Fruit fly (Drosophila melanogaster) whole organism, adult: ENCODE results near the gene teq.

Experiments used
- CG11617 ChIP-seq: fragments of 200-800 bp; sonication (Bioruptor generic); optimal IDR thresholded peaks from 2 replicates; lab custom pipeline; 2017; ENCODE audit warnings: mild to moderate bottlenecking, missing biosample characterization, missing genetic modification reagents, missing genetic modification characterization
- CG12768 ChIP-seq: fragments of 200-800 bp; sonication (Bioruptor generic); optimal IDR thresholded peaks from 2 replicates; lab custom pipeline; 2017; ENCODE audit warnings: missing biosample characterization, missing genetic modification characterization, mild to moderate bottlenecking, moderate library complexity, missing genetic modification reagents
- CG14711 ChIP-seq: fragments of 200-800 bp; sonication (Bioruptor generic); optimal IDR thresholded peaks from 2 replicates; lab custom pipeline; 2018; ENCODE audit warnings: missing biosample characterization, mild to moderate bottlenecking, missing genetic modification characterization, moderate library complexity
- CG1620 ChIP-seq: fragments of 200-800 bp; sonication (Bioruptor generic); optimal IDR thresholded peaks from 2 replicates; lab custom pipeline; 2016; ENCODE audit warnings: missing biosample characterization, missing genetic modification characterization
- CG33017 ChIP-seq: fragments of 200-800 bp; sonication (Bioruptor generic); optimal IDR thresholded peaks from 2 replicates; lab custom pipeline; 2018; ENCODE audit warnings: missing biosample characterization, mild to moderate bottlenecking, missing genetic modification characterization, moderate library complexity
- CG5204 ChIP-seq: fragments of 200-800 bp; sonication (Bioruptor generic); optimal IDR thresholded peaks from 2 replicates; lab custom pipeline; 2016; ENCODE audit warnings: missing biosample characterization, missing genetic modification characterization
- CG7045 ChIP-seq: fragments of 200-800 bp; sonication (Bioruptor generic); optimal IDR thresholded peaks from 2 replicates; lab custom pipeline; 2017; ENCODE audit warnings: missing biosample characterization, mild to moderate bottlenecking, missing genetic modification characterization
- CG7101 ChIP-seq: fragments of 200-800 bp; sonication (Bioruptor generic); optimal IDR thresholded peaks from 2 replicates; lab custom pipeline; 2018; ENCODE audit warnings: missing biosample characterization, mild to moderate bottlenecking, missing genetic modification characterization, moderate library complexity
- Clk ChIP-seq: fragments of 200-800 bp; sonication (Bioruptor generic); optimal IDR thresholded peaks from 2 replicates; lab custom pipeline; 2017; ENCODE audit warnings: missing biosample characterization, missing genetic modification characterization
- Crg-1 ChIP-seq: fragments of 200-800 bp; sonication (Bioruptor generic); optimal IDR thresholded peaks from 2 replicates; lab custom pipeline; 2016; ENCODE audit warnings: missing biosample characterization, missing genetic modification characterization
- Hr96 ChIP-seq: fragments of 200-800 bp; sonication (Bioruptor generic); optimal IDR thresholded peaks from 2 replicates; lab custom pipeline; 2016; ENCODE audit warnings: missing biosample characterization, missing genetic modification characterization
- Mnt ChIP-seq: fragments of 200-800 bp; sonication (Bioruptor generic); optimal IDR thresholded peaks from 2 replicates; lab custom pipeline; 2016; ENCODE audit warnings: missing biosample characterization, mild to moderate bottlenecking, missing genetic modification characterization
- bab1 ChIP-seq: fragments of 200-800 bp; sonication (Bioruptor generic); optimal IDR thresholded peaks from 3 replicates; lab custom pipeline; 2019; ENCODE audit warnings: missing biosample characterization, mild to moderate bottlenecking, missing genetic modification characterization, moderate library complexity
- cic ChIP-seq: fragments of 200-800 bp; sonication (Bioruptor generic); optimal IDR thresholded peaks from 2 replicates; lab custom pipeline; 2017; ENCODE audit warnings: missing biosample characterization, mild to moderate bottlenecking, missing genetic modification characterization, moderate library complexity
- cnc ChIP-seq, 2 experiments: fragments of >200 bp; optimal IDR thresholded peaks; 2 replicates each; lab custom pipeline; 2017
- kay ChIP-seq: fragments of 200-800 bp; sonication (Bioruptor generic); peaks from one replicate; lab custom pipeline; 2016; ENCODE audit warnings: missing biosample characterization, missing genetic modification characterization, borderline replicate concordance
- ovo ChIP-seq: fragments of 200-800 bp; sonication (Bioruptor generic); optimal IDR thresholded peaks from 2 replicates; lab custom pipeline; 2016; ENCODE audit warnings: missing biosample characterization, missing genetic modification characterization
- pad ChIP-seq: fragments of 200-800 bp; sonication (Bioruptor generic); optimal IDR thresholded peaks from 3 replicates; lab custom pipeline; 2017; ENCODE audit warnings: missing biosample characterization, missing genetic modification characterization, mild to moderate bottlenecking, moderate library complexity, missing genetic modification reagents
- tj ChIP-seq: fragments of 200-800 bp; sonication (Bioruptor generic); optimal IDR thresholded peaks from 3 replicates; lab custom pipeline; 2017; ENCODE audit warnings: missing biosample characterization, mild to moderate bottlenecking, missing genetic modification characterization, moderate library complexity
- toe ChIP-seq: fragments of 200-800 bp; sonication (Bioruptor generic); optimal IDR thresholded peaks from 2 replicates; lab custom pipeline; 2016; ENCODE audit warnings: missing biosample characterization, missing genetic modification characterization

The teq gene

dm6 chr3L:9059611-9060203 is 14.7 kb upstream of the teq start:
- peak; percentile 54 for TF ChIP-seq Hr96
- TF ChIP-seq Mnt, result peak; percentile 54
- TF ChIP-seq CG5204 (GFP tag; lab: Kevin White, UChicago), result peak; percentile 61
- TF ChIP-seq cnc (optimal IDR thresholded peaks at IDR 0.05; lab: Kevin White, UChicago), result no peak
- peak; percentile 81 for TF ChIP-seq CG33017 (tag; lab: Kevin White, UChicago)
- peak; percentile 5 for TF ChIP-seq tj
- TF ChIP-seq CG7101 (tag; lab: Kevin White, UChicago), result peak; percentile 57
- TF ChIP-seq kay, result no peak
- TF ChIP-seq Clk (GFP tag; lab: Kevin White, UChicago), result peak; percentile 53
- TF ChIP-seq CG1620 (GFP tag; lab: Kevin White, UChicago), result peak; percentile 25
- TF ChIP-seq toe (GFP tag; lab: Kevin White, UChicago), result peak; percentile 20
- peak; percentile 54 for TF ChIP-seq CG12768 (GFP tag; lab: Kevin White, UChicago)
- TF ChIP-seq CG11617 (GFP tag; lab: Kevin White, UChicago), result peak; percentile 35
- no peak for TF ChIP-seq bab1 (GFP tag; lab: Kevin White, UChicago)
- TF ChIP-seq ovo (GFP tag; lab: Kevin White, UChicago), result peak; percentile 58
- peak; percentile 47 for TF ChIP-seq cic (GFP tag; lab: Kevin White, UChicago)
- TF ChIP-seq Crg-1 (GFP tag; lab: Kevin White, UChicago), result peak; percentile 44
- peak; percentile 54 for TF ChIP-seq CG14711
- TF ChIP-seq pad, result peak; percentile 31
- TF ChIP-seq CG7045 (GFP tag; lab: Kevin White, UChicago), result peak; percentile 40

DNA sequence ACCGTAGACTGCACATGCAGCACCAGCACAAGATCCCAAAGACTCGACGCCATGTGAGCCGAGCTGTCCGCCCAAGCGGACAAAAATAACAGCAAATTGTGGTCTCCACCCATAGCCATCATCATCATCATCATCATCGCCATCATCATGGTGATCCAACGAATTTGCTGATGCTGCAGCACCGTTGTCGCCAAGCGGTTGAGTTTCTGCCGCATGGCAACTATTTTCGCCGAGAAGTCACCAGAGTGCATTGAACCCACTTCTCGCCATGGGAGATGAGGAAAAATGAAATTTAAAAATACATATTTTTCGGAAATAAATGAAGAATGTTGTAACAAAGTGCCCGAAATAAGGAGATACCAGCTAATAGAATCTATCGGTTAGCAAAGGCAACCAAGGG is 13.0 kb upstream of the teq start:
- TF ChIP-seq Mnt (no peak), tj (peak; percentile 85)

DNA sequence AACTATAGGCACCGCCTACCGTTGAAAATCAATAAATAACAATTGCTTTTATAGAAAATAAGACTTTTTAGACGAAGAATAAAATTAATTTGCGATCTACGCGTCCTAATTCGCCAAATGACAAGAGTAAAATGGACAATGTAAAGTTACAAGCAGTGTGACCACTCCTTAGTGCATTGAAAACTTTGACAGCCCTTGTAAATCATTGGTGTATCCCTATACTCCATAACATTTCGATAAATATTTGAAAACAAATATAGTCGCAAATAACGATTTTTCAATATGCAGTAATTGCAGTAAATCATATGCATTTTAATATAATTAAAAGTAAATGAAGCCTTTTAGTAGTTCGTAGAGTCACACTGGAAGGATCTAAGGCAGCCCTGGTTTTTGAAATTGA is 11.6 kb upstream of the teq start:
- peak; percentile 6 for TF ChIP-seq CG14711
- TF ChIP-seq pad, result no peak
- TF ChIP-seq Crg-1 (GFP tag; lab: Kevin White, UChicago), result no peak

DNA sequence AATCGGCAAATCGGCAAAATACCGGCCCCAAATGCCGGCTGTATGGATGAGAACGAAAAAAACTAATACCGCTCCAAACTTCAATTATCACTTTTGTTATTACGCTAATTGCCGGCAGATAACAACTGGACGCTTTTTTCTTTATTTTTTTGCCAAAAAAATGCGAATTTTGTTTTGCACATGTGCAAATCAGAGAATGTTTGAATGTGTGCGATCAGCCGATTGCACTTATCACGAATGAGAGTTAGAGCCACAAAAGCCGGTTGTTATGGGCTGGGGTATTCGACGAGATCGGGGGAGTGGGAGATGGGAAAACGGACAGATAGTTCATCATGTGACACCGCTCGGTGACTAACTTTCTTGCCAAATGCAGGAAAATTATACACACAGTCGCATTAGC is 10.8 kb upstream of the teq start:
- no peak for TF ChIP-seq CG14711
- TF ChIP-seq toe (GFP tag; lab: Kevin White, UChicago), result no peak
- peak; percentile 53 for TF ChIP-seq Mnt
- TF ChIP-seq CG33017 (tag; lab: Kevin White, UChicago), result no peak
- TF ChIP-seq cnc (optimal IDR thresholded peaks at IDR 0.05; lab: Kevin White, UChicago), result no peak
- TF ChIP-seq CG1620 (GFP tag; lab: Kevin White, UChicago), result no peak
- no peak for TF ChIP-seq CG7101 (tag; lab: Kevin White, UChicago)
- TF ChIP-seq cic (GFP tag; lab: Kevin White, UChicago), result peak; percentile 65
- TF ChIP-seq Crg-1 (GFP tag; lab: Kevin White, UChicago), result no peak
- no peak for TF ChIP-seq CG12768 (GFP tag; lab: Kevin White, UChicago)
- no peak for TF ChIP-seq CG7045 (GFP tag; lab: Kevin White, UChicago)
- no peak for TF ChIP-seq pad
- no peak for TF ChIP-seq Hr96
- peak; percentile 69 for TF ChIP-seq kay
- no peak for TF ChIP-seq Clk (GFP tag; lab: Kevin White, UChicago)
- TF ChIP-seq CG11617 (GFP tag; lab: Kevin White, UChicago), result no peak
- TF ChIP-seq CG5204 (GFP tag; lab: Kevin White, UChicago), result no peak
- no peak for TF ChIP-seq ovo (GFP tag; lab: Kevin White, UChicago)
- no peak for TF ChIP-seq tj
- TF ChIP-seq bab1 (GFP tag; lab: Kevin White, UChicago), result no peak

dm6 chr3L:9064207-9064754 is 10.2 kb upstream of the teq start:
- no peak for TF ChIP-seq bab1 (GFP tag; lab: Kevin White, UChicago)
- no peak for TF ChIP-seq ovo (GFP tag; lab: Kevin White, UChicago)
- TF ChIP-seq kay, result peak; percentile 95

DNA sequence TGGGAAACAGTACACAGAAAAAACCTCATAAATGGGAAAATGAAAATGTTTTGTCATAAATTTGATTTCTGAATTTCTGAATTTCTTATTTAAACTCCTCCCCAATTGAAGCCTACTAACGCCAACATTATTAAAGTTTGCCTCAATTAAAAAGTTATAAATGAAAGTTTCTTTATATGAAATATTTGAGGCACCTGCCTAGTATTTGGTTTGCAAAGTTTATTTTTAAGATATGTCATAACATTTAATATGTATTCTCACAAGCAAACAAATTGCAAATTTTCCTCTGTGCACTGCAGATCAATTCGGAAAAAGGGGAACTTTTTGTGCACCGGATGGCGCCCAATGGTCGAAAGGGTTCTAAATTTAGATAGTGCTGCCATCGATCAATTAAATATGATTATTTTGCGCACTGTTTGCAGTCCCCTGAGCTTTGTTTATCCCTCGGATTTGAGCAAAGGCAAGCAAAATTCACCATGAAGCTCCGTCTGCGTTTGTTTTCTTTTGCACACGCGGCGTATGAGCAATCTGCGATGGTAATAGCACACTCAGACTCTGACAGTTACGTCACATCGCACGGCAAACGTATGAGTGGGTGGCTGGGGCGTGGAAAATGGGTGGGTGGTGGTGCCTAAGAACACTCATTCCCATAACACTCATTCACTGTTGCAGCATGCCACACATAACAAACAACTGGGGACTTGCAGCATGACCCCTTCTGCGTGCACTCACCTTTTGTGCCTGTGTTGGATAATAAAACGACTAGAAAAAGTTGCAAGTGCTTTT is 9.3 kb upstream of the teq start:
- TF ChIP-seq cic (GFP tag; lab: Kevin White, UChicago) (no peak), CG7045 (GFP tag; lab: Kevin White, UChicago) (peak; percentile 74), bab1 (GFP tag; lab: Kevin White, UChicago) (no peak), CG33017 (tag; lab: Kevin White, UChicago) (peak; percentile 67), Clk (GFP tag; lab: Kevin White, UChicago) (peak; percentile 28), kay (no peak), CG11617 (GFP tag; lab: Kevin White, UChicago) (peak; percentile 88), CG7101 (tag; lab: Kevin White, UChicago) (peak; percentile 73), CG14711 (peak; percentile 71), Mnt (no peak), Hr96 (peak; percentile 42), Crg-1 (GFP tag; lab: Kevin White, UChicago) (peak; percentile 67), toe (GFP tag; lab: Kevin White, UChicago) (peak; percentile 61), pad (peak; percentile 56), cnc (optimal IDR thresholded peaks at IDR 0.05; lab: Kevin White, UChicago) (no peak), CG12768 (GFP tag; lab: Kevin White, UChicago) (peak; percentile 49), CG5204 (GFP tag; lab: Kevin White, UChicago) (peak; percentile 80), ovo (GFP tag; lab: Kevin White, UChicago) (no peak), CG1620 (GFP tag; lab: Kevin White, UChicago) (peak; percentile 25), tj (peak; percentile 84)
